Worm (Caenorhabditis elegans): ENCODE data around the gene C02F12.8.

- no peak for TF ChIP-seq pqm-1 (tag; optimal IDR thresholded peaks at IDR 0.05)
- TF ChIP-seq pha-4 (tag; optimal IDR thresholded peaks at IDR 0.05) = no peak
- TF ChIP-seq ceh-48 (tag; optimal IDR thresholded peaks at IDR 0.05) = no peak
- TF ChIP-seq hlh-15 (tag; optimal IDR thresholded peaks at IDR 0.05) = no peak
Observed at ce11 chrX:3644796-3645195, 48.2 kb downstream of the C02F12.8 start, which contains the start of gene tmem-24.

All from whole organism, late embryonic.